Worm (Caenorhabditis elegans): ENCODE results near the gene lec-11.

The lec-11 gene

DNA sequence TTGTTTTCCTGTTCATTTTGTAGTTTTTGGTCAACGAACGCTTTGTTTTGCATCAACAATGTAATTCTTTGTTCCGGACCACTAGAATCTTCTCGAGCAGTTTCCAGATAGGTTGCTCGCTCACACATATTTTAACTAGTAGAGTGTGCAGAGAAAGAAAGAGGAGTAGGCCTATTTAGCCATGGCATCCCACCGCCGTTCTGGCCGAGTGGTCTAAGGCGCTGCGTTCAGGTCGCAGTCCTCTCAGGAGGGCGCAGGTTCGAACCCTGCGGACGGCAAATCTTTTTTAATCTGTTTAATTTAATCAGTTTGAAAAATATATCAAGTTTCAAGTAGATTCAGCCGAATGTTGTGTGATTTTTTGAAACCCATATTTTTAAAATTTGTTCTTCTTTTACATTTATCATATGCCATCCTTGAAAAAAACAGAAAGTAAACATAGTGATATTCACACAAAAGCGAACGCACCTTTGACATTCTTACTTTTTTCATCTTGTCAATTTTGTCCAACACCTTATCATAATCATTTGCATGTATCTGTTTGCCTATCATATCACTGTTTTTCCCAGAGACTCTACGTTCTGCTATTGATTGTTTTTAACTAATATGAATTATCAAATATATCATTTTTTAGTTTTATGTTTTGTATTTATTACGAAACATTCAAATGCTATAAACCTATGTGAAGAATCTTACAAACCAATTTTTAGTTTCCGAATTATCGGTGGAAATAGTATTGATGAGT, 33.2 kb downstream of the lec-11 start, which contains the start of gene try-3 (continued):
- TF ChIP-seq lin-14 (GFP tag; optimal IDR thresholded peaks at IDR 0.05) (peak; percentile 78), egl-27 (tag; optimal IDR thresholded peaks at IDR 0.05) (no peak), fkh-10 (GFP tag; optimal IDR thresholded peaks at IDR 0.05) (peak; percentile 43), fkh-4 (tag; optimal IDR thresholded peaks at IDR 0.05; ENCODE audit: borderline replicate concordance) (no peak), lin-35 (GFP tag; optimal IDR thresholded peaks at IDR 0.05) (peak; percentile 75 to 78), nhr-90 (tag; optimal IDR thresholded peaks at IDR 0.05; ENCODE audit: poor library complexity) (peak; percentile 59), C34B4.2 (tag; optimal IDR thresholded peaks at IDR 0.05) (no peak), efl-1 (optimal IDR thresholded peaks at IDR 0.05) (peak; percentile 60 to 72), efl-1 (GFP tag; optimal IDR thresholded peaks at IDR 0.05 in 1 of 2) (peak; percentile 56 to 95), C16A3.4 (tag; optimal IDR thresholded peaks at IDR 0.05) (peak; percentile 65), vab-15 (tag; optimal IDR thresholded peaks at IDR 0.05) (no peak), swsn-7 (tag; optimal IDR thresholded peaks at IDR 0.05) (peak; percentile 74), nhr-12 (tag; optimal IDR thresholded peaks at IDR 0.05) (no peak), dsc-1 (tag; optimal IDR thresholded peaks at IDR 0.05) (peak; percentile 69), ztf-4 (tag; optimal IDR thresholded peaks at IDR 0.05) (no peak), snu-23 (GFP tag; optimal IDR thresholded peaks at IDR 0.05) (peak; percentile 85), unc-86 (tag; optimal IDR thresholded peaks at IDR 0.05) (peak; percentile 50), nhr-85 (tag) (peak; percentile 68), nhr-84 (tag; optimal IDR thresholded peaks at IDR 0.05) (no peak), blmp-1 (tag; optimal IDR thresholded peaks at IDR 0.05) (no peak), nhr-71 (tag; optimal IDR thresholded peaks at IDR 0.05) (peak; percentile 83), ceh-8 (GFP tag; optimal IDR thresholded peaks at IDR 0.05) (peak; percentile 55), nhr-47 (tag; optimal IDR thresholded peaks at IDR 0.05) (peak; percentile 75), skn-1 (tag; optimal IDR thresholded peaks at IDR 0.05) (peak; percentile 72), nhr-19 (GFP tag; conservative IDR thresholded peaks at IDR 0.05) (peak; percentile 60), tbx-2 (tag; optimal IDR thresholded peaks at IDR 0.05) (peak; percentile 64), Y116A8C.19 (tag; optimal IDR thresholded peaks at IDR 0.05; ENCODE audit: borderline replicate concordance) (no peak), unc-30 (tag; optimal IDR thresholded peaks at IDR 0.05) (no peak), fkh-8 (tag; optimal IDR thresholded peaks at IDR 0.05) (peak; percentile 82), rnt-1 (tag; optimal IDR thresholded peaks at IDR 0.05) (peak; percentile 84), ceh-90 (tag; optimal IDR thresholded peaks at IDR 0.05) (no peak), pqm-1 (tag; optimal IDR thresholded peaks at IDR 0.05) (no peak), egl-13 (tag; optimal IDR thresholded peaks at IDR 0.05) (peak; percentile 66), pag-3 (tag; optimal IDR thresholded peaks at IDR 0.05; ENCODE audit: borderline replicate concordance, insufficient read depth) (no peak), mef-2 (tag; optimal IDR thresholded peaks at IDR 0.05) (no peak), mdl-1 (tag; optimal IDR thresholded peaks at IDR 0.05) (peak in 1 of 2 experiments; percentile 40), ceh-82 (tag; optimal IDR thresholded peaks at IDR 0.05) (peak; percentile 30 to 70 (median 35)), unc-98 (GFP tag; IDR thresholded peaks at IDR 0.05) (no peak), tlp-1 (tag; optimal IDR thresholded peaks at IDR 0.05) (no peak), ztf-11 (tag; optimal IDR thresholded peaks at IDR 0.05) (peak in 1 of 2 experiments; percentile 31), nhr-20 (tag; optimal IDR thresholded peaks at IDR 0.05) (peak; percentile 79), dpl-1 (GFP tag; optimal IDR thresholded peaks at IDR 0.05) (peak; percentile 46 to 59 (median 48)), mep-1 (tag; optimal IDR thresholded peaks at IDR 0.05) (peak; percentile 63), isw-1 (GFP tag; IDR thresholded peaks at IDR 0.05) (peak; percentile 30)
